Worm (Caenorhabditis elegans): ENCODE measurements around the gene efr-3.

efr-3 gene

ce11 chrII:6269805-6270414 lies 51.0 kb downstream of the efr-3 start, which contains the start of gene F13H8.2 (continued):
- TF ChIP-seq nhr-25 (tag; optimal IDR thresholded peaks at IDR 0.05; ENCODE audit: borderline replicate concordance, insufficient read depth) (no peak), nhr-6 (tag; optimal IDR thresholded peaks at IDR 0.05) (peak; percentile 36), dve-1 (tag; optimal IDR thresholded peaks at IDR 0.05; ENCODE audit: insufficient read depth) (peak; percentile 40), madf-9 (GFP tag; conservative IDR thresholded peaks at IDR 0.05) (no peak; the same call in 1 of the 2 replicates), sdz-12 (GFP tag; optimal IDR thresholded peaks at IDR 0.05) (no peak), duxl-1 (tag; optimal IDR thresholded peaks at IDR 0.05; ENCODE audit: poor library complexity) (peak; percentile 41), ztf-7 (tag; optimal IDR thresholded peaks at IDR 0.05) (no peak), dpl-1 (GFP tag; optimal IDR thresholded peaks at IDR 0.05) (peak; percentile 95), saeg-2 (GFP tag; IDR thresholded peaks at IDR 0.05) (no peak)
